Worm (Caenorhabditis elegans) whole organism, young adult: ENCODE data around the gene cylc-1.
"Not testable (repeated sequence)": the region's sequence is repeated elsewhere in the genome, so short reads cannot be mapped to it uniquely, and the experiment has no call there.

Source experiments
- B0019.2 ChIP-seq: fragments of 200-800 bp; sonication (Bioruptor generic); conservative IDR thresholded peaks from 2 replicates; pipeline ENCODE4 v1.3.6; 2022; ENCODE audit warnings: missing genetic modification reagents, missing genetic modification characterization, missing compliant biosample characterization
- B0336.3 ChIP-seq: fragments of 200-800 bp; sonication (Bioruptor generic); IDR thresholded peaks from 2 replicates; pipeline ENCODE4 v1.3.6; 2022; ENCODE audit warnings: missing genetic modification characterization, missing compliant biosample characterization
- F10E7.11 ChIP-seq: sonication (generic microtip); optimal IDR thresholded peaks from 2 replicates; lab custom pipeline; 2017; ENCODE audit warnings: mild to moderate bottlenecking, missing genetic modification characterization, moderate library complexity, missing compliant biosample characterization
- F39B2.1 ChIP-seq: fragments of 200-800 bp; sonication (Bioruptor generic); IDR thresholded peaks from 2 replicates; pipeline ENCODE4 v1.3.6; 2022; ENCODE audit warnings: missing genetic modification reagents, missing genetic modification characterization, missing compliant biosample characterization
- F55B11.4 ChIP-seq: sonication (generic microtip); optimal IDR thresholded peaks from 2 replicates; lab custom pipeline; 2016; ENCODE audit warnings: missing compliant biosample characterization, missing genetic modification characterization, borderline replicate concordance; ENCODE audit not compliant: insufficient read depth
- K11D2.4 ChIP-seq: fragments of 200-800 bp; sonication (Bioruptor generic); IDR thresholded peaks from 2 replicates; pipeline ENCODE4 v1.3.6; 2022; ENCODE audit warnings: missing genetic modification reagents, missing genetic modification characterization, missing compliant biosample characterization
- K12H6.12 ChIP-seq: fragments of 200-800 bp; sonication (Bioruptor generic); optimal IDR thresholded peaks from 2 replicates; lab custom pipeline; 2018; ENCODE audit warnings: mild to moderate bottlenecking, missing genetic modification characterization, missing compliant biosample characterization
- Y67H2A.10 ChIP-seq: fragments of 200-800 bp; sonication (Bioruptor generic); conservative IDR thresholded peaks from 2 replicates; pipeline ENCODE4 v1.3.6; 2022; ENCODE audit warnings: missing genetic modification reagents, missing genetic modification characterization, missing compliant biosample characterization
- atf-7 ChIP-seq: sonication (generic microtip); optimal IDR thresholded peaks from 2 replicates; lab custom pipeline; 2017; ENCODE audit warnings: mild to moderate bottlenecking, missing genetic modification characterization, missing compliant biosample characterization
- ccch-3 ChIP-seq: fragments of 200-800 bp; sonication (Bioruptor generic); optimal IDR thresholded peaks from 2 replicates; lab custom pipeline; 2018; ENCODE audit warnings: mild to moderate bottlenecking, missing genetic modification characterization, missing compliant biosample characterization
- ceh-27 ChIP-seq: fragments of 200-800 bp; sonication (Bioruptor generic); optimal IDR thresholded peaks from 2 replicates; lab custom pipeline; 2018; ENCODE audit warnings: mild to moderate bottlenecking, missing genetic modification characterization, moderate library complexity, missing compliant biosample characterization
- chd-7 ChIP-seq: sonication (generic microtip); optimal IDR thresholded peaks from 2 replicates; lab custom pipeline; 2016; ENCODE audit warnings: mild to moderate bottlenecking, missing genetic modification characterization, moderate library complexity, missing compliant biosample characterization
- dpff-1 ChIP-seq: sonication (generic microtip); optimal IDR thresholded peaks from 2 replicates; lab custom pipeline; 2017; ENCODE audit warnings: mild to moderate bottlenecking, missing genetic modification characterization, missing compliant biosample characterization
- egl-44 ChIP-seq: fragments of 200-800 bp; sonication (Bioruptor generic); IDR thresholded peaks from 2 replicates; pipeline ENCODE4 v1.3.6; 2022; ENCODE audit warnings: missing genetic modification reagents, missing genetic modification characterization, missing compliant biosample characterization
- fkh-3 ChIP-seq: sonication (generic microtip); optimal IDR thresholded peaks from 2 replicates; lab custom pipeline; 2016; ENCODE audit warnings: mild to moderate bottlenecking, missing genetic modification characterization, missing compliant biosample characterization
- gei-17 ChIP-seq: fragments of 200-800 bp; sonication (Bioruptor generic); optimal IDR thresholded peaks from 2 replicates; lab custom pipeline; 2018; ENCODE audit warnings: mild to moderate bottlenecking, missing genetic modification characterization, missing compliant biosample characterization
- hlh-12 ChIP-seq: sonication (generic microtip); optimal IDR thresholded peaks from 2 replicates; lab custom pipeline; 2016; ENCODE audit warnings: missing genetic modification characterization, missing compliant biosample characterization
- let-607 ChIP-seq, 2 experiments: fragments of 200-800 bp in 1 of 2; sonication (Bioruptor generic) in 1 of 2; sonication (generic microtip) in 1 of 2; optimal IDR thresholded peaks; 2 replicates each; lab custom pipeline; 2016 to 2018; ENCODE audit warnings: mild to moderate bottlenecking in 2 of 2, missing compliant biosample characterization in 2 of 2, missing genetic modification characterization in 2 of 2, moderate library complexity in 2 of 2, missing genotype in 1 of 2
- lin-26 ChIP-seq: fragments of 200-800 bp; sonication (Bioruptor generic); IDR thresholded peaks from 2 replicates; pipeline ENCODE4 v1.3.6; 2022; ENCODE audit warnings: missing genetic modification reagents, missing genetic modification characterization, missing compliant biosample characterization
- lin-35 ChIP-seq, 3 experiments: fragments of 150-350 bp in 2 of 3; sonication (generic microtip) in 1 of 3; optimal IDR thresholded peaks; 2 replicates each; lab custom pipeline; 2014 to 2018; ENCODE audit warnings: missing biosample characterization in 3 of 3, missing genetic modification characterization in 3 of 3, missing genetic modification reagents in 3 of 3
- madf-8 ChIP-seq: fragments of 200-800 bp; sonication (Bioruptor generic); conservative IDR thresholded peaks from 2 replicates; pipeline ENCODE4 v1.3.6; 2022; ENCODE audit warnings: missing genetic modification reagents, missing genetic modification characterization, missing compliant biosample characterization
- mcd-1 ChIP-seq: fragments of 200-800 bp; sonication (Bioruptor generic); IDR thresholded peaks from 2 replicates; pipeline ENCODE4 v1.3.6; 2022; ENCODE audit warnings: missing genetic modification reagents, missing genetic modification characterization, missing compliant biosample characterization
- mel-28 ChIP-seq: sonication (generic microtip); optimal IDR thresholded peaks from 2 replicates; lab custom pipeline; 2016; ENCODE audit warnings: borderline replicate concordance, mild to moderate bottlenecking, missing genetic modification characterization, missing compliant biosample characterization
- pha-4 ChIP-seq: fragments of 150-350 bp; sonication (generic microtip); optimal IDR thresholded peaks from 2 replicates; lab custom pipeline; 2014; ENCODE audit warnings: missing biosample characterization, missing genetic modification reagents, missing genetic modification characterization
- rcor-1 ChIP-seq: fragments of 200-800 bp; sonication (Bioruptor generic); IDR thresholded peaks from 2 replicates; pipeline ENCODE4 v1.3.6; 2022; ENCODE audit warnings: missing genetic modification reagents, missing genetic modification characterization, missing compliant biosample characterization
- repo-1 ChIP-seq: sonication (generic microtip); optimal IDR thresholded peaks from 2 replicates; lab custom pipeline; 2017; ENCODE audit warnings: mild to moderate bottlenecking, missing genetic modification characterization, missing compliant biosample characterization
- sea-2 ChIP-seq: fragments of 200-800 bp; sonication (Bioruptor generic); IDR thresholded peaks from 2 replicates; pipeline ENCODE4 v1.3.6; 2022; ENCODE audit warnings: missing genetic modification characterization, missing compliant biosample characterization
- unc-62 ChIP-seq: fragments of 150-350 bp; optimal IDR thresholded peaks from 2 replicates; lab custom pipeline; 2014; ENCODE audit warnings: missing biosample characterization, missing genetic modification reagents, missing genetic modification characterization
- ztf-6 ChIP-seq: fragments of 200-800 bp; sonication (Bioruptor generic); IDR thresholded peaks from 2 replicates; pipeline ENCODE4 v1.3.6; 2022; ENCODE audit warnings: missing genetic modification reagents, missing genetic modification characterization, missing compliant biosample characterization

Gene cylc-1

DNA sequence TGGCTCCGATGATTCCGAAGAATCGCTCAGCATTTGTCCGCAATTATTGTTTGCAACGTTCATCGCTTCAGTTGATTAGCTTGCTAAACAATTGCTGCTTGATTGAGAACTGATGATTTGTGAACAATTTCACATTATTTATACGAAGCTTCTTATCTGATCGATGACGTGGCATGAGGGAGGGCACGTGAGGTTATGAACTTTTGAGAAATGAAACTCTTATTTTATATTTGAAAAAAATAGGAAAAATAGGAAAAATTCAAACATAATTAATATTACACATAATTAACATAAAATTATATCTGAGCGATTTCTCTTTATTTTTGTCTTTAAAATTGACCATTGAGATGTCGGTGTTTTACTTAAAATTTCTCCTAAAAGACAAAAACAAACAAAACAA lies 29.1 kb upstream of the cylc-1 start, which contains the start of gene F36H12.10:
TSS of gene F36H12.10 (minus strand) at position 101 of the 400 bp plus-strand sequence.
- not testable (repeated sequence) for TF ChIP-seq gei-17 (GFP tag; lab: Kevin White, UChicago); chd-7 (tag; lab: Kevin White, UChicago); F55B11.4

DNA sequence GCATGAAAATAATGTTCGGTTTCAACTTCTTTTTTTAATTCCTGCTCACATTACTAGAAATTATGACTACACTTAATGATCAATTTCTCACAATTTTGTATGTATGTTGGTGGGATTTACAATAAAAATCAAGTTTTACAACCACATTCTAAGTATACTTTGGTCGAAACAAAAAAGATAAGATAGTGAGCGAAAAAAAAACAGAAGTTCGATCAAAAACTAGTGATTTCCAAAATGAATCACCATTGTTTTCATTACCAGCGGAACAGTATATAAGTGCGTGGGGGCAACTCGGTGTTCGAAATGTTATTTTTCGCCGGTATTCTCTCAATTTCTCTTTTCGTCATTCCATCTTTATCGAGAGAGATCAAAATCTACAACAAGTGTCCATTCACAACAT lies 5.0 kb upstream of the cylc-1 start, which contains the start of gene thn-5:
TSS of gene thn-5 (plus strand) at position 301 of the 400 bp plus-strand sequence.
- no peak for TF ChIP-seq egl-44 (GFP tag; lab: Robert Waterston, UW)
- no peak for TF ChIP-seq chd-7 (tag; lab: Kevin White, UChicago)
- TF ChIP-seq mel-28 (tag; lab: Kevin White, UChicago) = no peak
- TF ChIP-seq ztf-6 = no peak
- TF ChIP-seq ceh-27 (GFP tag; lab: Kevin White, UChicago) = no peak
- no peak for TF ChIP-seq B0336.3 (GFP tag; lab: Robert Waterston, UW)
- TF ChIP-seq atf-7 (tag; lab: Kevin White, UChicago) = no peak
- TF ChIP-seq fkh-3 (tag; lab: Kevin White, UChicago) = no peak
- no peak for TF ChIP-seq F10E7.11
- TF ChIP-seq, all 124 proteins: peak for 0

ce11 chrIV:5228619-5229018 lies 3.0 kb upstream of the cylc-1 start, which contains the start of gene thn-6:
Gene thn-6 (plus strand): TSS chrIV:5228919.
- TF ChIP-seq ccch-3 (GFP tag; lab: Kevin White, UChicago) (no peak), F39B2.1 (GFP tag; lab: Robert Waterston, UW) (no peak), lin-35 (GFP tag; optimal IDR thresholded peaks at IDR 0.05; lab: Kevin White, UChicago) (no peak), hlh-12 (no peak), chd-7 (tag; lab: Kevin White, UChicago) (no peak), dpff-1 (tag; lab: Kevin White, UChicago) (no peak), B0336.3 (GFP tag; lab: Robert Waterston, UW) (no peak), madf-8 (GFP tag; lab: Robert Waterston, UW) (no peak), rcor-1 (GFP tag; lab: Robert Waterston, UW) (no peak), repo-1 (tag; lab: Kevin White, UChicago) (no peak), let-607 (tag; optimal IDR thresholded peaks at IDR 0.05; lab: Kevin White, UChicago) (no peak), mcd-1 (GFP tag; lab: Robert Waterston, UW) (no peak), K12H6.12 (tag; lab: Kevin White, UChicago) (no peak)

- TF ChIP-seq chd-7 (tag; lab: Kevin White, UChicago); B0019.2 (GFP tag; lab: Robert Waterston, UW); pha-4 (tag; lab: Kevin White, UChicago): not testable (repeated sequence)
Measured at ce11 chrIV:5226552-5226951, 980 bp upstream of the cylc-1 start, which contains the start of gene nsph-4.1. Gene nsph-4.1 (plus strand): TSS chrIV:5226852.

DNA sequence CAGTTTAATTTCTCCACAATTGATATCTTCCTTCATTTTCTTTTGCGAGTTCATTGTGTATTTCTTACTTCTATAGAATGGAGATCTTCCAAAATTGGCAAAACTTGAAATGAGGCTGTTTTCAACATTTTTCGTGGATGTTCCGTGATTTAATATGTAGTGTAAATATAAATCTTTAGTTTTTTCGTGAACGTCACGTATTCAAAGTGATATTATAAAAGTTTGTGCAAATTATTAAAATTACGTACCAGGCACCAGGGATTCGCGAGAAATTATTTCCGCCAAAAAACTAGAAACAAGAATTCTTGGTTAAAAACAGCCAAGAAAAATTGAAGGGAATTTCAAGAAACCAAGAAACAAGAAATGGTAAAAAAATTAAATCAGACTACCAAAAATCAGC lies 1.3 kb downstream of the cylc-1 start, which contains the start of gene Y59E9AL.8:
TSS of gene Y59E9AL.8 (minus strand) at position 101 of the 400 bp plus-strand sequence.
- TF ChIP-seq lin-26 (GFP tag; lab: Robert Waterston, UW) (no peak), hlh-12 (no peak), unc-62 (GFP tag; lab: Kevin White, UChicago) (no peak), sea-2 (no peak), Y67H2A.10 (GFP tag; lab: Robert Waterston, UW) (no peak), mel-28 (tag; lab: Kevin White, UChicago) (no peak), K11D2.4 (GFP tag; lab: Robert Waterston, UW) (no peak)
